Worm (Caenorhabditis elegans): ENCODE results near the gene C54F6.3.

DNA sequence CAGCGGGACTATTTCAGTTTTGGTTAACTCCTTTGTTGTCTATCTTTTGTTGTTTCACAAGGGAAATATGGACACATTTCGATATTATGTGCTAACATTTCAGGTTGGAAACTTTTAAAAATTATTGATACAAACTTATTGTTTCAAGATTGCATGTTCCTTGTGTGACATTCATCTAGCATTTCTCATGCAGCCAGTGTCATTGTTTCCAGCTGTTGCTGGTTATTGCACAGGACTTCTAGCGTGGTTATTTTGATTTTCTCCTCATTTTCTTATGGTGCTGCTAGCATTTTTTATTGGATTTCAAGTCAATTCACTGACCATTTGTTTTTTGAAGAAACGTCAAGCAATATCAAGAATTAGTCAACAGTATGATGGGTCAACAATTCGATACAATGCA is 22.8 kb downstream of the C54F6.3 start:
- no peak for TF ChIP-seq lin-40 (tag; optimal IDR thresholded peaks at IDR 0.05)
- TF ChIP-seq rec-8 (tag; optimal IDR thresholded peaks at IDR 0.05) = no peak
